Fruit fly (Drosophila melanogaster): ENCODE measurements around the gene t-cup.

DNA sequence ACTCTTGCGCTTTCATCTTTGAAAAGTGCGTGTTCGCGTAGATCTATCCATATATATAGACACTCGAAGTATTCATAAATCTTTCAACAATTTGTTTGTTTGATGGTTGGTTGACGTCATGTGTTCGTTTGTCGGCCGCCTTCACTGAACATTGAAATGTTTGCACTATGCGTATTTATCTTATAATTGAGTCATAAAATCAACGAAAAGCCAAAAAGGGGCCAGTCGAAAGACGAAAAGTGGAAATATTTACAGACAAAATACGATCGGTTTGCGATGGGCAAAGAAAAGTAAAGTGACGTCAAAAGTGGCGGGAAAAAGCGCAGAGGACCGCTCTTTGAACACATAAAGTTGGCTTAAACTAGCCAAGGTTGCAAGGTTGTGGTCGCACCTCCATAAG is 9.8 kb downstream of the t-cup start:
- no peak for TF ChIP-seq CG9948 (tag; optimal IDR thresholded peaks at IDR 0.05)
- TF ChIP-seq CG15710 (tag; optimal IDR thresholded peaks at IDR 0.05) = no peak
- TF ChIP-seq Ets98B (GFP tag; IDR thresholded peaks at IDR 0.05) = no peak
